Fruit fly (Drosophila melanogaster): ENCODE data around the gene TwdlY.

TwdlY gene

dm6 chrX:16751579-16752156 is 16.9 kb downstream of the TwdlY start, which contains the start of gene goe:
TSS of gene goe (minus strand) at chrX:16751910.
- TF ChIP-seq CG8478 (optimal IDR thresholded peaks at IDR 0.05) (no peak), psq (optimal IDR thresholded peaks at IDR 0.05) (no peak), usp (GFP tag; optimal IDR thresholded peaks at IDR 0.05) (no peak), pan (optimal IDR thresholded peaks at IDR 0.05) (no peak), Dll (optimal IDR thresholded peaks at IDR 0.05) (no peak), EcR (GFP tag; optimal IDR thresholded peaks at IDR 0.05) (no peak)

- no peak for TF ChIP-seq psq (optimal IDR thresholded peaks at IDR 0.05)
- TF ChIP-seq CG8478 (optimal IDR thresholded peaks at IDR 0.05) = no peak
- no peak for TF ChIP-seq usp (GFP tag; optimal IDR thresholded peaks at IDR 0.05)
- no peak for TF ChIP-seq EcR (GFP tag; optimal IDR thresholded peaks at IDR 0.05)
- TF ChIP-seq pan (optimal IDR thresholded peaks at IDR 0.05) = no peak
- TF ChIP-seq Dll (optimal IDR thresholded peaks at IDR 0.05) = no peak
These were observed 18.3 kb downstream of the TwdlY start for dm6 chrX:16753066-16753465.

- no peak for TF ChIP-seq usp (GFP tag; optimal IDR thresholded peaks at IDR 0.05)
These were observed 22.9 kb downstream of the TwdlY start for dm6 chrX:16757645-16758044.

- TF ChIP-seq psq (optimal IDR thresholded peaks at IDR 0.05) (no peak), usp (GFP tag; optimal IDR thresholded peaks at IDR 0.05) (no peak), CG8478 (optimal IDR thresholded peaks at IDR 0.05) (no peak), pan (optimal IDR thresholded peaks at IDR 0.05) (no peak)
These were observed 25.8 kb downstream of the TwdlY start for dm6 chrX:16760542-16760941.

dm6 chrX:16761531-16761930 is 26.8 kb downstream of the TwdlY start:
- TF ChIP-seq CG8478 (optimal IDR thresholded peaks at IDR 0.05) (no peak), EcR (GFP tag; optimal IDR thresholded peaks at IDR 0.05) (no peak), pan (optimal IDR thresholded peaks at IDR 0.05) (no peak), usp (GFP tag; optimal IDR thresholded peaks at IDR 0.05) (no peak)

dm6 chrX:16764955-16765354 is 30.2 kb downstream of the TwdlY start:
- no peak for TF ChIP-seq usp (GFP tag; optimal IDR thresholded peaks at IDR 0.05)
- no peak for TF ChIP-seq Dll (optimal IDR thresholded peaks at IDR 0.05)
- TF ChIP-seq CG8478 (optimal IDR thresholded peaks at IDR 0.05) = no peak
- TF ChIP-seq EcR (GFP tag; optimal IDR thresholded peaks at IDR 0.05) = no peak
- no peak for TF ChIP-seq pan (optimal IDR thresholded peaks at IDR 0.05)

dm6 chrX:16765809-16766208 is 31.1 kb downstream of the TwdlY start:
- no peak for TF ChIP-seq usp (GFP tag; optimal IDR thresholded peaks at IDR 0.05)
- no peak for TF ChIP-seq EcR (GFP tag; optimal IDR thresholded peaks at IDR 0.05)
- no peak for TF ChIP-seq Dll (optimal IDR thresholded peaks at IDR 0.05)
- no peak for TF ChIP-seq CG8478 (optimal IDR thresholded peaks at IDR 0.05)
- TF ChIP-seq pan (optimal IDR thresholded peaks at IDR 0.05) = no peak
- TF ChIP-seq psq (optimal IDR thresholded peaks at IDR 0.05) = no peak

dm6 chrX:16766868-16767431 is 32.2 kb downstream of the TwdlY start:
- no peak for TF ChIP-seq usp (GFP tag; optimal IDR thresholded peaks at IDR 0.05)
- no peak for TF ChIP-seq EcR (GFP tag; optimal IDR thresholded peaks at IDR 0.05)
- TF ChIP-seq Dll (optimal IDR thresholded peaks at IDR 0.05) = no peak
- no peak for TF ChIP-seq pan (optimal IDR thresholded peaks at IDR 0.05)
- no peak for TF ChIP-seq CG8478 (optimal IDR thresholded peaks at IDR 0.05)
- TF ChIP-seq psq (optimal IDR thresholded peaks at IDR 0.05) = no peak

dm6 chrX:16768770-16769169 is 34.0 kb downstream of the TwdlY start:
- TF ChIP-seq Dll (optimal IDR thresholded peaks at IDR 0.05) = no peak

- TF ChIP-seq EcR (GFP tag; optimal IDR thresholded peaks at IDR 0.05) (no peak), psq (optimal IDR thresholded peaks at IDR 0.05) (no peak), usp (GFP tag; optimal IDR thresholded peaks at IDR 0.05) (no peak), CG8478 (optimal IDR thresholded peaks at IDR 0.05) (no peak), Dll (optimal IDR thresholded peaks at IDR 0.05) (no peak), pan (optimal IDR thresholded peaks at IDR 0.05) (no peak)
These were observed 38.4 kb downstream of the TwdlY start for dm6 chrX:16772882-16773827.

- no peak for TF ChIP-seq usp (GFP tag; optimal IDR thresholded peaks at IDR 0.05)
- no peak for TF ChIP-seq pan (optimal IDR thresholded peaks at IDR 0.05)
- TF ChIP-seq psq (optimal IDR thresholded peaks at IDR 0.05) = no peak
- no peak for TF ChIP-seq Dll (optimal IDR thresholded peaks at IDR 0.05)
- no peak for TF ChIP-seq EcR (GFP tag; optimal IDR thresholded peaks at IDR 0.05)
- no peak for TF ChIP-seq CG8478 (optimal IDR thresholded peaks at IDR 0.05)
These were observed 39.7 kb downstream of the TwdlY start for dm6 chrX:16774201-16775061.

- TF ChIP-seq EcR (GFP tag; optimal IDR thresholded peaks at IDR 0.05) (no peak), pan (optimal IDR thresholded peaks at IDR 0.05) (no peak), usp (GFP tag; optimal IDR thresholded peaks at IDR 0.05) (no peak), Dll (optimal IDR thresholded peaks at IDR 0.05) (no peak), CG8478 (optimal IDR thresholded peaks at IDR 0.05) (no peak), psq (optimal IDR thresholded peaks at IDR 0.05) (no peak)
These were observed 40.3 kb downstream of the TwdlY start for dm6 chrX:16775083-16775482.
